Worm (Caenorhabditis elegans) whole organism, midembryonic: ENCODE data around the gene F58F12.2.

Experiments
- T22C8.4 ChIP-seq: fragments of 200-800 bp; sonication (Bioruptor generic); IDR thresholded peaks from 2 replicates; pipeline ENCODE4 v1.3.6; 2022; ENCODE audit warnings: missing genetic modification characterization, missing compliant biosample characterization
- cog-1 ChIP-seq: sonication (generic microtip); optimal IDR thresholded peaks from 2 replicates; lab custom pipeline; 2016; ENCODE audit warnings: missing genetic modification characterization, missing compliant biosample characterization
- flt-1 ChIP-seq: fragments of 200-800 bp; sonication (Bioruptor generic); IDR thresholded peaks from 2 replicates; pipeline ENCODE4 v1.3.6; 2022; ENCODE audit warnings: missing genetic modification characterization, missing compliant biosample characterization
- klf-2 ChIP-seq: fragments of 200-800 bp; sonication (Bioruptor generic); conservative IDR thresholded peaks from 2 replicates; pipeline ENCODE4 v1.3.6; 2022; ENCODE audit warnings: missing genetic modification reagents, missing genetic modification characterization, missing compliant biosample characterization
- med-1 ChIP-seq: sonication (generic microtip); optimal IDR thresholded peaks from 2 replicates; lab custom pipeline; 2017; ENCODE audit warnings: missing genetic modification characterization, mild to moderate bottlenecking, missing compliant biosample characterization, antibody characterized with exemption, missing genetic modification reagents; ENCODE audit not compliant: insufficient read depth
- ref-1 ChIP-seq: fragments of 200-800 bp; sonication (Bioruptor generic); conservative IDR thresholded peaks from 2 replicates; pipeline ENCODE4 v1.3.6; 2022; ENCODE audit warnings: missing genetic modification reagents, missing genetic modification characterization, missing compliant biosample characterization
- tab-1 ChIP-seq: fragments of 200-800 bp; sonication (Bioruptor generic); IDR thresholded peaks from 2 replicates; pipeline ENCODE4 v1.3.6; 2022; ENCODE audit warnings: missing genetic modification characterization, missing compliant biosample characterization
- ztf-23 ChIP-seq: fragments of 200-800 bp; sonication (Bioruptor generic); IDR thresholded peaks from 2 replicates; pipeline ENCODE4 v1.3.6; 2022; ENCODE audit warnings: missing genetic modification reagents, missing genetic modification characterization, missing compliant biosample characterization
- ztf-29 ChIP-seq: fragments of 200-800 bp; sonication (Bioruptor generic); IDR thresholded peaks from 2 replicates; pipeline ENCODE4 v1.3.6; 2022; ENCODE audit warnings: missing genetic modification reagents, missing genetic modification characterization, missing compliant biosample characterization

The F58F12.2 gene

DNA sequence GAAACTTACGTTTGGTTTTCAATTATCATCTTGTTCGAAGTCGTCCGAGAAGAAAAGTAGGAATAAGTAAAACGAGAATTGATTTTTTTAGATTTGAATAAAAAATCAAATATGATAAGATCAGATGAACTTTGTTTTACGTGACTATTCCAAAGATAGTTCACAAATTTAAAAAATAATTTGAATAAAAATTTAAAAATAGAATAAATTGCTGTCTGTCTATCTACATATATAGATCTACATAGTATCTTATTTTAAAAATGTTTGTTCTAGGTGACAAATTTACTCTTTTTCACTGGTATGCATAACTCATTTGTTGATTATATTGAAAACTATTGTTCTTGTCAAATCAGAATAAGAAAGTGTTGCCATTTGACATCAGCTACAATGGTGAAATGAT is at the start of gene F58F12.2:
Gene F58F12.2 (minus strand): TSS at position 101 of the 400 bp plus-strand sequence.
- TF ChIP-seq T22C8.4 (GFP tag; lab: Robert Waterston, UW), result no peak
- TF ChIP-seq med-1 (GFP tag; lab: Kevin White, UChicago), result no peak
- TF ChIP-seq cog-1 (tag; lab: Kevin White, UChicago), result no peak
- no peak for TF ChIP-seq ztf-29
- TF ChIP-seq klf-2 (GFP tag; lab: Robert Waterston, UW), result no peak
- no peak for TF ChIP-seq ref-1
- no peak for TF ChIP-seq ztf-23 (GFP tag; lab: Robert Waterston, UW)
- TF ChIP-seq tab-1 (GFP tag; lab: Robert Waterston, UW), result no peak
- no peak for TF ChIP-seq flt-1 (GFP tag; lab: Robert Waterston, UW)

DNA sequence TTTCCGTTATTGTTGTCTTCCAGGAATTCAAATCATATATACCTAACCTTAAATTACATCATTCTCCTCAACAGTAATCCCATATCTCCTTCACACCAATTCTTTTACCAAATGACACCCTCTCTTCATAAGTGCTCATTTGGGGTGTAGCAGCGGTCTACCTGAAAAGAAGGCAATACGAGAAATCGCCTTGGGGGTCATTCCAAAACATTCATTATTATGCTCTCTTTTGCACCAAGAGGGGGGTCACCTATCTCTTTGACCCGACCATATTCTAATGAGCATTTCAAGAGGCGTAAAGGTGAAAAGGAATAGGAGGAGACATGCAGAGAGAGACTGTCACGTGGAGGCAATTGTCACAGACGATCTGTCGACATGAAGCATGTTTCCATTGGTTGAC is 49.0 kb upstream of the F58F12.2 start:
- TF ChIP-seq cog-1 (tag; lab: Kevin White, UChicago), result no peak
- TF ChIP-seq med-1 (GFP tag; lab: Kevin White, UChicago), result no peak
- TF ChIP-seq ref-1, result no peak
- TF ChIP-seq tab-1 (GFP tag; lab: Robert Waterston, UW), result no peak
- TF ChIP-seq klf-2 (GFP tag; lab: Robert Waterston, UW), result no peak
- no peak for TF ChIP-seq T22C8.4 (GFP tag; lab: Robert Waterston, UW)
- TF ChIP-seq ztf-29, result no peak
- no peak for TF ChIP-seq ztf-23 (GFP tag; lab: Robert Waterston, UW)
- no peak for TF ChIP-seq flt-1 (GFP tag; lab: Robert Waterston, UW)

DNA sequence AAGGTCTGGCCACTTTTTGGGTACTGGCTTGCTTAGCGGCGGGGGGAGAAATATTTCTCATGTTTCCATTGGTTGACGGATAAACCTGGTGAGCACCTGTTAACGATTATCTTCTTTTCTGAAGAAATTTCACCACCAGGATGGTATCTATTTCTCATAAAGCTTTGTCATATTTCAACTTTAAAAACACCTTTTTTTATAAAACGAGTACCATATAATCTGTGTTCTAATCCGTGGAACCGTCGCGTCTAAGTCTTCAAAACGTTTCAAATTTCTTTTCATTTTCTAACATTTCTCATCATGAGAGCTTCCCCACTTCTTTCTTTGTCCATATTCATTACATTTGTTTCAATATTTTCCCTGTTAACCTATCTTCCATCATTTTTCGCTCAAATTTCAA is 38.2 kb upstream of the F58F12.2 start, which contains the start of gene col-75:
Gene col-75 (plus strand): TSS at position 301 of the 400 bp plus-strand sequence.
- TF ChIP-seq T22C8.4 (GFP tag; lab: Robert Waterston, UW) (no peak), tab-1 (GFP tag; lab: Robert Waterston, UW) (no peak), ref-1 (no peak), flt-1 (GFP tag; lab: Robert Waterston, UW) (no peak), ztf-29 (no peak), klf-2 (GFP tag; lab: Robert Waterston, UW) (no peak), cog-1 (tag; lab: Kevin White, UChicago) (no peak), ztf-23 (GFP tag; lab: Robert Waterston, UW) (no peak), med-1 (GFP tag; lab: Kevin White, UChicago) (no peak)

DNA sequence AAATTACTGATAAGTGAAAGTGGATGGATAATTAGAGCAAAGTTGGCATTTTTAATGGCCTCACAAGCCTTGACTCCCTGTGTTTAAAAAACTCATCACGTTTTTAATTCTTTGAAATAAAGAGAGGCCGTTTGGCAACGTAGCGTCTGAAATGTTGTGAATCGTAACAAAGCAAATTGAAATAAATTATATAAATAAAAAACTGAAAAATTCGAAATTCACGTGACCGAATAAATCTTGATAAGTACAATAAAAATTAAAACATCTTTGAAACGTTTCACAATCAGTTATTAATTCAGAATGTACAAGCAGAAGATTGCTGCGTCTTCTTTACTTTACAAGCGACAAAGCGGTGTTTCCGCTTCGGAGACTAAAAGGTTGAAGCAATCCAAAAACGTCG is 35.0 kb upstream of the F58F12.2 start, which contains the start of gene K03H9.3:
Gene K03H9.3 (plus strand): TSS at position 301 of the 400 bp plus-strand sequence.
- TF ChIP-seq T22C8.4 (GFP tag; lab: Robert Waterston, UW), result no peak
- TF ChIP-seq klf-2 (GFP tag; lab: Robert Waterston, UW), result no peak
- no peak for TF ChIP-seq ref-1
- TF ChIP-seq tab-1 (GFP tag; lab: Robert Waterston, UW), result no peak
- no peak for TF ChIP-seq med-1 (GFP tag; lab: Kevin White, UChicago)
- no peak for TF ChIP-seq flt-1 (GFP tag; lab: Robert Waterston, UW)
- TF ChIP-seq cog-1 (tag; lab: Kevin White, UChicago), result no peak
- no peak for TF ChIP-seq ztf-29

DNA sequence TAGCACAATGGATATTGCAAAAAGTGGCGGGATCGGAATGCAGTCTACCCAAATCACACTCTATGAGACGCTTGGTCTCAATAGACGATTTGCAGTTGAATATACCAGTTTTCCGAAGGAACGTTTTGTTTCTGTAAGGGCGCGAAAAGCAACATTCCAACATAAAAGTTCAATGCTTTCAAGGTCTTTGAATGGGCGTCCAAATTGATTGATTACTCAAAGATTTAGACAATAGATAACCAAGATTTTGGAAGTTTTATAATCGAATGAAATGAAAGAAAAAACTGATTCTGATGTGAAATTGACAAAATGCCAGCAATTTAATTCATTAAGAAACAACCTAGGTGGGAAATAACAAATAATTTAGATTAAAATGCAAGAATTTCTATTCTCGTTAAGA is 31.3 kb upstream of the F58F12.2 start:
- TF ChIP-seq med-1 (GFP tag; lab: Kevin White, UChicago) (no peak), flt-1 (GFP tag; lab: Robert Waterston, UW) (no peak), cog-1 (tag; lab: Kevin White, UChicago) (no peak), klf-2 (GFP tag; lab: Robert Waterston, UW) (no peak), ztf-29 (no peak), tab-1 (GFP tag; lab: Robert Waterston, UW) (no peak), ref-1 (no peak), ztf-23 (GFP tag; lab: Robert Waterston, UW) (no peak), T22C8.4 (GFP tag; lab: Robert Waterston, UW) (no peak)

DNA sequence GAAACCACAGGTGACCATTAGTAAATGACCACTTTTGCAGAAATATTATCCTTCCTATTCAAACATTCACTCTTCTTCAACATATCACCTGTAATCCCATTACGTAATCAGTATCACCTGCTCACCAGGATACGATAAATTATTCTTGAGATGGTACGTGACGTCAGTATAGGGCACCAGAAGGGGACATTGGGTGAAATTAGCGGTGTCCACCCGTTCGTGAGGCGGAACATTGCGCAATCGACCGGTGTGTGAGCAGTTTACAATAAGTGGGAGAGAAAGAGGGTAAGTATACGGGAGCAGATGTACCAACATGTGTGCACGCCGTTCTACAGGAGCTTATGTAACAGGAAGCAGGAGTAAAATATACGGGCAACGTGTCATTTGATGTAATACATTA is 30.2 kb upstream of the F58F12.2 start:
- TF ChIP-seq flt-1 (GFP tag; lab: Robert Waterston, UW) (no peak), ztf-23 (GFP tag; lab: Robert Waterston, UW) (no peak), med-1 (GFP tag; lab: Kevin White, UChicago) (no peak), klf-2 (GFP tag; lab: Robert Waterston, UW) (no peak), cog-1 (tag; lab: Kevin White, UChicago) (no peak), T22C8.4 (GFP tag; lab: Robert Waterston, UW) (no peak)

DNA sequence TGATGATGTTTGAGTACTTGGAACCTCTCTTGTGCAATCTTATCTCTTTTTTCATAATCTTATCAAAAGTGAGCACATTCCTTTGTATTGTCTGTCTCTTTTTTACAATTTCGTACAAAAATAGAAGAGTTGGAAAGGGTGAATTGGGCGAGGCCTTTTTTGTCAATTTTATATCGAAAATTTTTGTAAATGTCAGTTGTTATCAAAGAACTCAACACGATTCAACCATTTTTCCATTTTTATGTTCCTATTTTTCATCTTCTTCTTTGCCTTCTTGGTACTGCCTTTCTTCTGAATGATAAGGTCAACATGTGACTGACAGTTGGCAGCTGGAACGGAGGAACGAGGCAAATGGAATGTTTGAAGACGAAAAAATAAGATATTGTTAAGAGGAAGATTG is 26.0 kb upstream of the F58F12.2 start:
- TF ChIP-seq tab-1 (GFP tag; lab: Robert Waterston, UW) (no peak), klf-2 (GFP tag; lab: Robert Waterston, UW) (no peak), ref-1 (no peak), ztf-23 (GFP tag; lab: Robert Waterston, UW) (no peak), cog-1 (tag; lab: Kevin White, UChicago) (no peak), T22C8.4 (GFP tag; lab: Robert Waterston, UW) (no peak), med-1 (GFP tag; lab: Kevin White, UChicago) (no peak), flt-1 (GFP tag; lab: Robert Waterston, UW) (no peak), ztf-29 (no peak)

DNA sequence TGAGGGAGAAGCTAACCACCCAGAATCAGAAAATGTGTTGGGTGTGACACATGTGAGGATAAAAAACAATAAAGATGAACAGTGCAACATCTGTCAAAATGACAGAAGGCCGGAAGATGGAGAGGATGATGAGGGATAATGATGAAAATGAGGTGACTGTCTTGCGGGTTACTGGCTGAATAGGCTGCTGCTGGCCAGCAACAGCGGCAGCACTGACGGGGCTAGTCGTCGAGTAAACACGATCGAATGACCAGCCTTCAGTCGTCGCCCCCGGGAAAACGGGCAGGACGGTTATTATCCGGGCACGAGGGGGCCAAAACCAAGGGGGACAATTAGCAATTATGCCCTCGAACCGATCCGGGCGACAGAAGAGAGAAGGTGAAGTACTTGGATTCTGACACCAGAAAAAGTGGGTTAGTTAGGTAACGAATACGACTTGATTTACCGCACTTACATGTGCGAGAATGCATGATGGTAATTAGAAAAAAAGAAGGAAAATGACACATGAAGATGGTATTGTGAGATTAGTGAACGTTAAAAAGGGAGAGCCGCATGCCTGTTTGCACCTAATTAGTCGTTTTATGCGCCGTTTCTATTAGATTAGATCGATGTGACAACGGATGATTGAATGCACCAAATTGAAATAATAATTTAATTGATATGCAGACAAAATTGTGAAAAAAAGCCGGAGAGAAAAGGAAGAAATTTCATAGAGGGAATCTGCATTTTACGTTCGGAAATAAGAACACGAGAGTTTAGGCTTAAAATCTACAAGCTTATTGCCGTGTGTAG is 24.0 kb upstream of the F58F12.2 start:
- TF ChIP-seq ztf-23 (GFP tag; lab: Robert Waterston, UW) (no peak), tab-1 (GFP tag; lab: Robert Waterston, UW) (0 out of 2 replicates have a peak, but pooled peaks have one; percentile 53), flt-1 (GFP tag; lab: Robert Waterston, UW) (0 out of 2 replicates have a peak, but pooled peaks have one; percentile 49)

DNA sequence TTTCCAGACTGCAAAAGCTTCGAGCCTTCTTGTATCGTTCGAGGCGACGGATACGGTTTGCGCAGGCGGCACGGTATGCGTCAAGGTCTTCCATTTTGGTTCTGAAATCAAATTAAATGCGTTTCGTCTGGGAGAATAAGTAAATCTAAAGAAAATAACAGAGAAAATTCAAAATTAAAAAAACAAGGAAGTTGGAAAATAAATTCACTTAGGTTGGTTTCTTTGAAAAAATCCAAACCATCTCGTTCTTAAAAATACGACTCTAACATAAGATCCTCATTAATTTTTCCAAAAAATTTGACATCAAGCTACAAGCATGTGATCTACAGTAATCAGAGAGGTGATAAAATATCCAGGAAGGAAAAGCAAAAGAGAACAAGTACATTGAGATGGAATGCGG is 22.3 kb upstream of the F58F12.2 start, which contains the start of gene T25D10.4:
Gene T25D10.4 (minus strand): TSS at position 101 of the 400 bp plus-strand sequence.
- TF ChIP-seq tab-1 (GFP tag; lab: Robert Waterston, UW) (no peak), ztf-29 (no peak), cog-1 (tag; lab: Kevin White, UChicago) (no peak), flt-1 (GFP tag; lab: Robert Waterston, UW) (no peak), T22C8.4 (GFP tag; lab: Robert Waterston, UW) (no peak), ref-1 (no peak), ztf-23 (GFP tag; lab: Robert Waterston, UW) (no peak), klf-2 (GFP tag; lab: Robert Waterston, UW) (no peak)
